Fruit fly (Drosophila melanogaster) whole organism, embryonic: ENCODE measurements around the gene Rad60.

Source experiments
- Abd-B ChIP-seq: fragments of 200-800 bp; sonication (Bioruptor generic); optimal IDR thresholded peaks from 2 replicates; lab custom pipeline; 2018; ENCODE audit warnings: missing biosample characterization, mild to moderate bottlenecking, missing genetic modification characterization, moderate library complexity
- Bteb2 ChIP-seq: fragments of 200-800 bp; sonication (Bioruptor generic); optimal IDR thresholded peaks from 2 replicates; lab custom pipeline; 2016; ENCODE audit warnings: missing biosample characterization, missing genetic modification characterization
- CG12299 ChIP-seq: fragments of 200-800 bp; sonication (Bioruptor generic); optimal IDR thresholded peaks from 2 replicates; lab custom pipeline; 2018; ENCODE audit warnings: missing biosample characterization, mild to moderate bottlenecking, missing genetic modification characterization
- CG12769 ChIP-seq: fragments of 200-800 bp; sonication (Bioruptor generic); optimal IDR thresholded peaks from 2 replicates; lab custom pipeline; 2019; ENCODE audit warnings: missing biosample characterization, mild to moderate bottlenecking, missing genetic modification characterization, moderate library complexity
- CG15011 ChIP-seq: fragments of 200-800 bp; sonication (Bioruptor generic); optimal IDR thresholded peaks from 3 replicates; lab custom pipeline; 2018; ENCODE audit warnings: missing biosample characterization, mild to moderate bottlenecking, missing genetic modification characterization
- CG17568 ChIP-seq: fragments of 200-800 bp; sonication (Bioruptor generic); optimal IDR thresholded peaks from 2 replicates; lab custom pipeline; 2018; ENCODE audit warnings: missing biosample characterization, mild to moderate bottlenecking, missing genetic modification characterization, moderate library complexity
- CG17612 ChIP-seq: fragments of 200-800 bp; sonication (Bioruptor generic); IDR thresholded peaks from 2 replicates; pipeline ENCODE4 v1.3.6; 2022; ENCODE audit warnings: missing biosample characterization, missing genetic modification characterization
- CG17802 ChIP-seq: fragments of 200-800 bp; sonication (Bioruptor generic); optimal IDR thresholded peaks from 2 replicates; lab custom pipeline; 2018; ENCODE audit warnings: missing biosample characterization, mild to moderate bottlenecking, missing genetic modification characterization, moderate library complexity
- CG30020 ChIP-seq: fragments of 200-800 bp; optimal IDR thresholded peaks from 2 replicates; lab custom pipeline; 2019; ENCODE audit warnings: missing biosample characterization, mild to moderate bottlenecking, missing genetic modification characterization, moderate library complexity
- CG32772 ChIP-seq: fragments of 200-800 bp; sonication (Bioruptor generic); IDR thresholded peaks from 2 replicates; pipeline ENCODE4 v1.3.6; 2022; ENCODE audit warnings: missing biosample characterization, missing genetic modification characterization
- CG3281 ChIP-seq: fragments of 200-800 bp; sonication (Bioruptor generic); optimal IDR thresholded peaks from 3 replicates; lab custom pipeline; 2017; ENCODE audit warnings: missing biosample characterization, mild to moderate bottlenecking, missing genetic modification characterization
- CG3838 ChIP-seq: fragments of 200-800 bp; sonication (Bioruptor generic); optimal IDR thresholded peaks from 3 replicates; lab custom pipeline; 2016; ENCODE audit warnings: missing biosample characterization, missing genetic modification characterization
- CG6854 ChIP-seq: fragments of 200-800 bp; sonication (Bioruptor generic); optimal IDR thresholded peaks from 3 replicates; lab custom pipeline; 2017; ENCODE audit warnings: missing biosample characterization, mild to moderate bottlenecking, missing genetic modification characterization
- CG7271 ChIP-seq: fragments of 200-800 bp; sonication (Bioruptor generic); optimal IDR thresholded peaks from 2 replicates; lab custom pipeline; 2018; ENCODE audit warnings: missing biosample characterization, mild to moderate bottlenecking, missing genetic modification characterization, moderate library complexity
- CG7372 ChIP-seq: fragments of 200-800 bp; sonication (Bioruptor generic); IDR thresholded peaks from 2 replicates; pipeline ENCODE4 v1.3.6; 2022; ENCODE audit warnings: missing biosample characterization, missing genetic modification characterization
- CG7556 ChIP-seq: fragments of 200-800 bp; sonication (Bioruptor generic); optimal IDR thresholded peaks from 2 replicates; lab custom pipeline; 2017; ENCODE audit warnings: missing biosample characterization, mild to moderate bottlenecking, missing genetic modification characterization
- CG8359 ChIP-seq: fragments of 200-800 bp; sonication (Bioruptor generic); optimal IDR thresholded peaks from 2 replicates; lab custom pipeline; 2017; ENCODE audit warnings: missing biosample characterization, mild to moderate bottlenecking, missing genetic modification characterization, borderline replicate concordance
- Eip74EF ChIP-seq, 2 experiments: fragments of 200-800 bp in 1 of 2; fragments of >200 bp in 1 of 2; sonication (Bioruptor generic) in 1 of 2; optimal IDR thresholded peaks; 2 replicates each; lab custom pipeline; 2017 to 2019; ENCODE audit warnings: missing biosample characterization in 2 of 2, missing genetic modification characterization in 2 of 2, mild to moderate bottlenecking in 1 of 2, moderate library complexity in 1 of 2
- HLH54F ChIP-seq: fragments of 200-800 bp; sonication (Bioruptor generic); optimal IDR thresholded peaks from 3 replicates; lab custom pipeline; 2016; ENCODE audit warnings: missing biosample characterization, missing genetic modification characterization
- Hey ChIP-seq: fragments of 200-800 bp; sonication (Bioruptor generic); optimal IDR thresholded peaks from 3 replicates; lab custom pipeline; 2018; ENCODE audit warnings: missing biosample characterization, mild to moderate bottlenecking, missing genetic modification characterization
- MTF-1 ChIP-seq: fragments of 200-800 bp; sonication (Bioruptor generic); optimal IDR thresholded peaks from 2 replicates; lab custom pipeline; 2018; ENCODE audit warnings: missing biosample characterization, mild to moderate bottlenecking, missing genetic modification characterization, borderline replicate concordance
- Max ChIP-seq: fragments of 200-800 bp; sonication (Bioruptor generic); optimal IDR thresholded peaks from 2 replicates; lab custom pipeline; 2016; ENCODE audit warnings: missing biosample characterization, mild to moderate bottlenecking, missing genetic modification characterization
- NC2α ChIP-seq: fragments of 200-800 bp; sonication (Bioruptor generic); optimal IDR thresholded peaks from 2 replicates; lab custom pipeline; 2016; ENCODE audit warnings: missing biosample characterization, missing genetic modification characterization
- PHDP ChIP-seq: fragments of 200-800 bp; sonication (Bioruptor generic); optimal IDR thresholded peaks from 3 replicates; lab custom pipeline; 2018; ENCODE audit warnings: missing biosample characterization, mild to moderate bottlenecking, missing genetic modification characterization, moderate library complexity
- Rx ChIP-seq: fragments of 200-800 bp; sonication (Bioruptor generic); IDR thresholded peaks from 2 replicates; pipeline ENCODE4 v1.3.6; 2022; ENCODE audit warnings: missing biosample characterization, missing genetic modification characterization
- Side ChIP-seq: fragments of 200-800 bp; sonication (Bioruptor generic); optimal IDR thresholded peaks from 2 replicates; lab custom pipeline; 2016; ENCODE audit warnings: missing biosample characterization, missing genetic modification characterization
- Spps ChIP-seq: fragments of 200-800 bp; sonication (Bioruptor generic); optimal IDR thresholded peaks from 2 replicates; lab custom pipeline; 2018; ENCODE audit warnings: missing biosample characterization, mild to moderate bottlenecking, missing genetic modification characterization
- abd-A ChIP-seq: fragments of 200-800 bp; sonication (Bioruptor generic); optimal IDR thresholded peaks from 3 replicates; lab custom pipeline; 2019; ENCODE audit warnings: missing biosample characterization, mild to moderate bottlenecking, missing genetic modification characterization, moderate library complexity
- amos ChIP-seq: fragments of 200-800 bp; sonication (Bioruptor generic); IDR thresholded peaks from 2 replicates; pipeline ENCODE4 v1.3.6; 2022; ENCODE audit warnings: missing biosample characterization, missing genetic modification characterization; ENCODE audit not compliant: partially characterized antibody
- ash1 ChIP-seq: fragments of 200-800 bp; sonication (Bioruptor generic); optimal IDR thresholded peaks from 2 replicates; lab custom pipeline; 2018; ENCODE audit warnings: missing biosample characterization, mild to moderate bottlenecking, missing genetic modification characterization
- bowl ChIP-seq: fragments of 200-800 bp; sonication (Bioruptor generic); IDR thresholded peaks from 2 replicates; pipeline ENCODE4 v1.3.6; 2022; ENCODE audit warnings: missing biosample characterization, missing genetic modification characterization
- br ChIP-seq: fragments of >200 bp; optimal IDR thresholded peaks from 2 replicates; lab custom pipeline; 2017
- cwo ChIP-seq: fragments of 200-800 bp; sonication (Bioruptor generic); optimal IDR thresholded peaks from 3 replicates; lab custom pipeline; 2017; ENCODE audit warnings: missing biosample characterization, missing genetic modification characterization, mild to moderate bottlenecking, moderate library complexity, missing genetic modification reagents
- dm ChIP-seq: fragments of 200-800 bp; sonication (Bioruptor generic); optimal IDR thresholded peaks from 3 replicates; lab custom pipeline; 2016; ENCODE audit warnings: missing biosample characterization, missing genetic modification characterization
- dmrt11E ChIP-seq: fragments of 200-800 bp; sonication (Bioruptor generic); optimal IDR thresholded peaks from 3 replicates; lab custom pipeline; 2018; ENCODE audit warnings: missing biosample characterization, mild to moderate bottlenecking, missing genetic modification characterization, moderate library complexity
- ems ChIP-seq: fragments of 200-800 bp; sonication (Bioruptor generic); optimal IDR thresholded peaks from 3 replicates; lab custom pipeline; 2016; ENCODE audit warnings: missing biosample characterization, missing genetic modification characterization
- eyg ChIP-seq: fragments of 200-800 bp; sonication (Bioruptor generic); optimal IDR thresholded peaks from 3 replicates; lab custom pipeline; 2016; ENCODE audit warnings: missing biosample characterization, missing genetic modification characterization
- gem ChIP-seq: fragments of 200-800 bp; sonication (Bioruptor generic); optimal IDR thresholded peaks from 2 replicates; lab custom pipeline; 2019; ENCODE audit warnings: missing biosample characterization, mild to moderate bottlenecking, missing genetic modification characterization, moderate library complexity
- gsb ChIP-seq: fragments of 200-800 bp; sonication (Bioruptor generic); IDR thresholded peaks from 2 replicates; pipeline ENCODE4 v1.3.6; 2022; ENCODE audit warnings: missing biosample characterization, missing genetic modification characterization
- lab ChIP-seq: fragments of 200-800 bp; sonication (Bioruptor generic); optimal IDR thresholded peaks from 3 replicates; lab custom pipeline; 2017; ENCODE audit warnings: missing biosample characterization, missing genetic modification characterization, mild to moderate bottlenecking, moderate library complexity, missing genetic modification reagents
- mirr ChIP-seq: fragments of 200-800 bp; sonication (Bioruptor generic); optimal IDR thresholded peaks from 3 replicates; lab custom pipeline; 2018; ENCODE audit warnings: missing biosample characterization, mild to moderate bottlenecking, missing genetic modification characterization
- nom ChIP-seq: fragments of 200-800 bp; sonication (Bioruptor generic); optimal IDR thresholded peaks from 2 replicates; lab custom pipeline; 2017; ENCODE audit warnings: missing biosample characterization, missing genetic modification characterization, mild to moderate bottlenecking, moderate library complexity, missing genetic modification reagents
- phol ChIP-seq: fragments of 200-800 bp; sonication (Bioruptor generic); optimal IDR thresholded peaks from 3 replicates; lab custom pipeline; 2018; ENCODE audit warnings: missing biosample characterization, mild to moderate bottlenecking, missing genetic modification characterization, moderate library complexity
- ranshi ChIP-seq: fragments of 200-800 bp; sonication (Bioruptor generic); IDR thresholded peaks from 2 replicates; pipeline ENCODE4 v1.3.6; 2022; ENCODE audit warnings: missing biosample characterization, missing genetic modification characterization
- repo ChIP-seq: fragments of 200-800 bp; sonication (Bioruptor generic); optimal IDR thresholded peaks from 2 replicates; lab custom pipeline; 2016; ENCODE audit warnings: missing biosample characterization, missing genetic modification characterization
- run ChIP-seq: fragments of 200-800 bp; sonication (Bioruptor generic); optimal IDR thresholded peaks from 3 replicates; lab custom pipeline; 2018; ENCODE audit warnings: missing biosample characterization, mild to moderate bottlenecking, missing genetic modification characterization
- slou ChIP-seq: fragments of 200-800 bp; sonication (Bioruptor generic); optimal IDR thresholded peaks from 3 replicates; lab custom pipeline; 2016; ENCODE audit warnings: missing biosample characterization, missing genetic modification characterization
- sna ChIP-seq: fragments of 200-800 bp; sonication (Bioruptor generic); IDR thresholded peaks from 2 replicates; pipeline ENCODE4 v1.3.6; 2022; ENCODE audit warnings: missing biosample characterization, missing genetic modification characterization; ENCODE audit not compliant: partially characterized antibody
- yki ChIP-seq: fragments of >200 bp; optimal IDR thresholded peaks from 3 replicates; lab custom pipeline; 2018
- z ChIP-seq: fragments of 200-800 bp; sonication (Bioruptor generic); IDR thresholded peaks from 3 replicates; pipeline ENCODE4 v1.3.6; 2022; ENCODE audit warnings: missing biosample characterization, missing genetic modification characterization

The Rad60 gene

dm6 chr3R:23257986-23258427 is 6.7 kb upstream of the Rad60 start, which contains the start of the genes wda and Pex11c (continued):
- TF ChIP-seq run (tag; lab: Kevin White, UChicago) (peak; percentile 77), CG17568 (peak; percentile 38), CG30020 (tag; lab: Kevin White, UChicago) (peak; percentile 82), cwo (GFP tag; lab: Kevin White, UChicago) (peak; percentile 73), slou (GFP tag; lab: Kevin White, UChicago) (peak; percentile 36), ash1 (GFP tag; lab: Kevin White, UChicago) (no peak), gem (tag; lab: Kevin White, UChicago) (peak; percentile 98), ranshi (GFP tag; lab: Robert Waterston, UW) (no peak; the same call in none of the 2 replicates), NC2α (GFP tag; lab: Kevin White, UChicago) (no peak), CG32772 (no peak; the same call in 1 of the 2 replicates), Abd-B (GFP tag; lab: Kevin White, UChicago) (no peak), CG8359 (GFP tag; lab: Kevin White, UChicago) (peak; percentile 38), nom (GFP tag; lab: Kevin White, UChicago) (no peak), Max (peak; percentile 34), CG12299 (peak; percentile 77), repo (GFP tag; lab: Kevin White, UChicago) (no peak), HLH54F (GFP tag; lab: Kevin White, UChicago) (no peak), CG6854 (GFP tag; lab: Kevin White, UChicago) (peak; percentile 53), dm (GFP tag; lab: Kevin White, UChicago) (no peak), CG17802 (tag; lab: Kevin White, UChicago) (no peak), yki (no peak), CG7556 (GFP tag; lab: Kevin White, UChicago) (peak; percentile 92), CG3281 (GFP tag; lab: Kevin White, UChicago) (peak; percentile 61), CG12769 (tag; lab: Kevin White, UChicago) (no peak), mirr (GFP tag; lab: Kevin White, UChicago) (no peak), Hey (tag; lab: Kevin White, UChicago) (no peak), eyg (GFP tag; lab: Kevin White, UChicago) (no peak), phol (peak; percentile 84), gsb (GFP tag; lab: Robert Waterston, UW) (peak; percentile 71), PHDP (tag; lab: Kevin White, UChicago) (peak; percentile 92), Rx (no peak; the same call in 1 of the 2 replicates), Side (GFP tag; lab: Kevin White, UChicago) (peak; percentile 25), abd-A (tag; lab: Kevin White, UChicago) (no peak), lab (peak; percentile 85), MTF-1 (no peak), sna (GFP tag; lab: Robert Waterston, UW) (peak; percentile 67; the same call in 1 of the 2 replicates), z (no peak), bowl (GFP tag; lab: Robert Waterston, UW) (peak; percentile 67), Spps (peak; percentile 66), CG7372 (peak; percentile 89), CG3838 (GFP tag; lab: Kevin White, UChicago) (peak; percentile 26), CG15011 (GFP tag; lab: Kevin White, UChicago) (no peak), Eip74EF (GFP tag; optimal IDR thresholded peaks at IDR 0.05; lab: Kevin White, UChicago) (peak in 1 of 2 experiments; percentile 38), amos (GFP tag; lab: Robert Waterston, UW) (peak; percentile 77), dmrt11E (peak; percentile 95), CG7271 (tag; lab: Kevin White, UChicago) (peak; percentile 85), ems (peak; percentile 35), Bteb2 (GFP tag; lab: Kevin White, UChicago) (peak; percentile 6), br (no peak), CG17612 (GFP tag; lab: Robert Waterston, UW) (0 out of 2 replicates have a peak, but pooled peaks have one; percentile 40)
